Worm (Caenorhabditis elegans) whole organism, midembryonic: ENCODE data around the gene C14C11.4.
"Not testable (repeated sequence)": the region's sequence is repeated elsewhere in the genome, so short reads cannot be mapped to it uniquely, and the experiment has no call there.

Source experiments
- T22C8.4 ChIP-seq: fragments of 200-800 bp; sonication (Bioruptor generic); IDR thresholded peaks from 2 replicates; pipeline ENCODE4 v1.3.6; 2022; ENCODE audit warnings: missing genetic modification characterization, missing compliant biosample characterization
- cog-1 ChIP-seq: sonication (generic microtip); optimal IDR thresholded peaks from 2 replicates; lab custom pipeline; 2016; ENCODE audit warnings: missing genetic modification characterization, missing compliant biosample characterization
- flt-1 ChIP-seq: fragments of 200-800 bp; sonication (Bioruptor generic); IDR thresholded peaks from 2 replicates; pipeline ENCODE4 v1.3.6; 2022; ENCODE audit warnings: missing genetic modification characterization, missing compliant biosample characterization
- klf-2 ChIP-seq: fragments of 200-800 bp; sonication (Bioruptor generic); conservative IDR thresholded peaks from 2 replicates; pipeline ENCODE4 v1.3.6; 2022; ENCODE audit warnings: missing genetic modification reagents, missing genetic modification characterization, missing compliant biosample characterization
- med-1 ChIP-seq: sonication (generic microtip); optimal IDR thresholded peaks from 2 replicates; lab custom pipeline; 2017; ENCODE audit warnings: missing genetic modification characterization, mild to moderate bottlenecking, missing compliant biosample characterization, antibody characterized with exemption, missing genetic modification reagents; ENCODE audit not compliant: insufficient read depth
- ref-1 ChIP-seq: fragments of 200-800 bp; sonication (Bioruptor generic); conservative IDR thresholded peaks from 2 replicates; pipeline ENCODE4 v1.3.6; 2022; ENCODE audit warnings: missing genetic modification reagents, missing genetic modification characterization, missing compliant biosample characterization
- tab-1 ChIP-seq: fragments of 200-800 bp; sonication (Bioruptor generic); IDR thresholded peaks from 2 replicates; pipeline ENCODE4 v1.3.6; 2022; ENCODE audit warnings: missing genetic modification characterization, missing compliant biosample characterization
- ztf-23 ChIP-seq: fragments of 200-800 bp; sonication (Bioruptor generic); IDR thresholded peaks from 2 replicates; pipeline ENCODE4 v1.3.6; 2022; ENCODE audit warnings: missing genetic modification reagents, missing genetic modification characterization, missing compliant biosample characterization
- ztf-29 ChIP-seq: fragments of 200-800 bp; sonication (Bioruptor generic); IDR thresholded peaks from 2 replicates; pipeline ENCODE4 v1.3.6; 2022; ENCODE audit warnings: missing genetic modification reagents, missing genetic modification characterization, missing compliant biosample characterization

Gene C14C11.4

ce11 chrV:5621390-5621789 lies 26.0 kb upstream of the C14C11.4 start, which contains the start of gene M03E7.1:
Gene M03E7.1 (plus strand): TSS chrV:5621690.
- no peak for TF ChIP-seq ztf-23 (GFP tag; lab: Robert Waterston, UW)
- no peak for TF ChIP-seq flt-1 (GFP tag; lab: Robert Waterston, UW)
- no peak for TF ChIP-seq T22C8.4 (GFP tag; lab: Robert Waterston, UW)
- no peak for TF ChIP-seq klf-2
- TF ChIP-seq ref-1 (GFP tag; lab: Robert Waterston, UW), result no peak
- no peak for TF ChIP-seq cog-1 (tag; lab: Kevin White, UChicago)
- TF ChIP-seq med-1 (GFP tag; lab: Kevin White, UChicago), result no peak
- no peak for TF ChIP-seq tab-1 (GFP tag; lab: Robert Waterston, UW)
- no peak for TF ChIP-seq ztf-29 (GFP tag; lab: Robert Waterston, UW)

- no peak for TF ChIP-seq flt-1 (GFP tag; lab: Robert Waterston, UW)
These were observed 19.4 kb upstream of the C14C11.4 start for ce11 chrV:5628014-5628413.

ce11 chrV:5630792-5631191 lies 16.6 kb upstream of the C14C11.4 start, which contains the start of gene acy-4:
Gene acy-4 (minus strand): TSS chrV:5630892.
- TF ChIP-seq ztf-23 (GFP tag; lab: Robert Waterston, UW) (no peak), T22C8.4 (GFP tag; lab: Robert Waterston, UW) (no peak)

ce11 chrV:5634445-5634844 lies 13.0 kb upstream of the C14C11.4 start:
- TF ChIP-seq cog-1 (tag; lab: Kevin White, UChicago) (no peak), ref-1 (GFP tag; lab: Robert Waterston, UW) (no peak), flt-1 (GFP tag; lab: Robert Waterston, UW) (no peak), klf-2 (no peak), ztf-29 (GFP tag; lab: Robert Waterston, UW) (no peak), T22C8.4 (GFP tag; lab: Robert Waterston, UW) (no peak), med-1 (GFP tag; lab: Kevin White, UChicago) (no peak), ztf-23 (GFP tag; lab: Robert Waterston, UW) (no peak), tab-1 (GFP tag; lab: Robert Waterston, UW) (no peak)

- TF ChIP-seq tab-1 (GFP tag; lab: Robert Waterston, UW), result no peak
These were observed 3.2 kb upstream of the C14C11.4 start, which contains the start of gene srx-117 for ce11 chrV:5644171-5644570. Gene srx-117 (plus strand): TSS chrV:5644471.

- no peak for TF ChIP-seq klf-2
- no peak for TF ChIP-seq cog-1 (tag; lab: Kevin White, UChicago)
- no peak for TF ChIP-seq ztf-29 (GFP tag; lab: Robert Waterston, UW)
- TF ChIP-seq tab-1 (GFP tag; lab: Robert Waterston, UW), result no peak
- no peak for TF ChIP-seq T22C8.4 (GFP tag; lab: Robert Waterston, UW)
- no peak for TF ChIP-seq ztf-23 (GFP tag; lab: Robert Waterston, UW)
- no peak for TF ChIP-seq flt-1 (GFP tag; lab: Robert Waterston, UW)
These were observed 4.5 kb downstream of the C14C11.4 start for ce11 chrV:5651905-5652304.

ce11 chrV:5653990-5654499 lies 6.6 kb downstream of the C14C11.4 start, which contains the start of gene hex-2:
Gene hex-2 (plus strand): TSS chrV:5654449.
- TF ChIP-seq ztf-29 (GFP tag; lab: Robert Waterston, UW), result no peak
- TF ChIP-seq T22C8.4 (GFP tag; lab: Robert Waterston, UW), result no peak
- TF ChIP-seq klf-2, result no peak
- no peak for TF ChIP-seq tab-1 (GFP tag; lab: Robert Waterston, UW)

ce11 chrV:5660604-5661209 lies 13.3 kb downstream of the C14C11.4 start, which contains the start of the genes mut-14 and C14C11.2:
Gene mut-14 (minus strand): TSS chrV:5660704.
Gene C14C11.2 (plus strand): TSS chrV:5661159.
- no peak for TF ChIP-seq ztf-29 (GFP tag; lab: Robert Waterston, UW)
- no peak for TF ChIP-seq klf-2
- TF ChIP-seq med-1 (GFP tag; lab: Kevin White, UChicago), result no peak
- no peak for TF ChIP-seq T22C8.4 (GFP tag; lab: Robert Waterston, UW)
- TF ChIP-seq ztf-23 (GFP tag; lab: Robert Waterston, UW), result no peak
- TF ChIP-seq tab-1 (GFP tag; lab: Robert Waterston, UW), result no peak
- no peak for TF ChIP-seq flt-1 (GFP tag; lab: Robert Waterston, UW)

ce11 chrV:5663317-5663716 lies 15.9 kb downstream of the C14C11.4 start, which contains the start of gene C14C11.1:
Gene C14C11.1 (plus strand): TSS chrV:5663617.
- not testable (repeated sequence) for TF ChIP-seq ztf-29, T22C8.4, tab-1 (GFP tag; lab: Robert Waterston, UW)

- TF ChIP-seq cog-1 (tag; lab: Kevin White, UChicago) (no peak), med-1 (GFP tag; lab: Kevin White, UChicago) (no peak), T22C8.4 (GFP tag; lab: Robert Waterston, UW) (no peak), ref-1 (GFP tag; lab: Robert Waterston, UW) (no peak), tab-1 (GFP tag; lab: Robert Waterston, UW) (no peak)
These were observed 18.8 kb downstream of the C14C11.4 start, which contains the start of gene C14C11.7 for ce11 chrV:5666036-5666729. Gene C14C11.7 (minus strand): TSS chrV:5666086.
